Fruit fly (Drosophila melanogaster): ENCODE data around the gene NO66.

NO66 gene

DNA sequence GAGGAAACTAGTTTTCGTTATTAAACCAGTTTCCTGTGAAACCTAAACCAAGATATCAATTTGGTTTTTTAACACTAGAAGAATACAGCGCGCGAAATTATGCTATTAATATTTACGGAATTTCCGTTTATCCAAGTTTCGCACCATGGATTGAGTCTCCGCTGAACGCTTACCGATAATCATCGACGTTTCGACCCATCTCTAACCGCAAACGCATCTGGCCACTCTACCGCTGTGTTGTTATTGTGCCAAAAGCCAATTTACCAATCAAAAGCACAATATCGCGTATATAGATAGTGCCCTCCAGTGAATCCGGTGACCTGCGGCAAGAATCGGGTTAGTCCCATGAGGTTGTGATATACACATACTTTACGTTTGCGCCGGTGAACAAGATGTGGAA lies 47.0 kb downstream of the NO66 start, which contains the start of gene CG3626 (continued):
- TF ChIP-seq tup (GFP tag; optimal IDR thresholded peaks at IDR 0.05) (no peak), CG4730 (GFP tag; IDR thresholded peaks at IDR 0.05) (no peak), CG7556 (GFP tag; optimal IDR thresholded peaks at IDR 0.05) (no peak), dan (GFP tag; IDR thresholded peaks at IDR 0.05) (no peak), grau (tag; optimal IDR thresholded peaks at IDR 0.05) (no peak), Dad (GFP tag; optimal IDR thresholded peaks at IDR 0.05) (peak; percentile 12), CG8359 (GFP tag; optimal IDR thresholded peaks at IDR 0.05; ENCODE audit: borderline replicate concordance) (no peak), vfl (GFP tag; optimal IDR thresholded peaks at IDR 0.05) (no peak), CG2202 (tag; optimal IDR thresholded peaks at IDR 0.05) (no peak), CG18764 (GFP tag; optimal IDR thresholded peaks at IDR 0.05) (no peak), CG4328 (GFP tag; optimal IDR thresholded peaks at IDR 0.05) (no peak), CG13123 (GFP tag; optimal IDR thresholded peaks at IDR 0.05) (no peak), run (tag; optimal IDR thresholded peaks at IDR 0.05) (no peak), slp2 (GFP tag; optimal IDR thresholded peaks at IDR 0.05) (no peak), h (optimal IDR thresholded peaks at IDR 0.05) (no peak), Mes4 (GFP tag; optimal IDR thresholded peaks at IDR 0.05) (no peak), CG4424 (GFP tag; optimal IDR thresholded peaks at IDR 0.05) (no peak), az2 (GFP tag; optimal IDR thresholded peaks at IDR 0.05) (no peak), ATbp (GFP tag; optimal IDR thresholded peaks at IDR 0.05) (no peak), Oaz (GFP tag; IDR thresholded peaks at IDR 0.05) (no peak), CG10274 (GFP tag; optimal IDR thresholded peaks at IDR 0.05) (no peak), BtbVII (GFP tag; optimal IDR thresholded peaks at IDR 0.05) (no peak), Nf-YB (GFP tag; optimal IDR thresholded peaks at IDR 0.05) (peak; percentile 59), CG13894 (tag; optimal IDR thresholded peaks at IDR 0.05) (no peak), CG43689 (GFP tag; IDR thresholded peaks at IDR 0.05) (no peak), btn (GFP tag; optimal IDR thresholded peaks at IDR 0.05) (no peak), CG6813 (GFP tag; optimal IDR thresholded peaks at IDR 0.05) (no peak), Oli (tag; optimal IDR thresholded peaks at IDR 0.05) (no peak), Hr78 (GFP tag; optimal IDR thresholded peaks at IDR 0.05) (no peak), oc (tag; optimal IDR thresholded peaks at IDR 0.05) (no peak), mld (GFP tag; IDR thresholded peaks at IDR 0.05; ENCODE audit: partially characterized antibody) (0 out of 3 replicates have a peak, but pooled peaks have one; percentile 44), zf30C (GFP tag; optimal IDR thresholded peaks at IDR 0.05) (no peak), ara (GFP tag; IDR thresholded peaks at IDR 0.05) (no peak), Atf6 (GFP tag; IDR thresholded peaks at IDR 0.05) (no peak), CG7372 (GFP tag; IDR thresholded peaks at IDR 0.05) (no peak), HmgZ (tag; optimal IDR thresholded peaks at IDR 0.05) (peak; percentile 82), CHES-1-like (GFP tag; optimal IDR thresholded peaks at IDR 0.05) (peak; percentile 68), YL-1 (GFP tag; optimal IDR thresholded peaks at IDR 0.05) (no peak), B-H1 (GFP tag; IDR thresholded peaks at IDR 0.05) (no peak), pb (GFP tag; optimal IDR thresholded peaks at IDR 0.05) (no peak), fd102C (GFP tag; optimal IDR thresholded peaks at IDR 0.05) (no peak), CG15073 (GFP tag; optimal IDR thresholded peaks at IDR 0.05) (no peak), HLHmδ (GFP tag; optimal IDR thresholded peaks at IDR 0.05) (no peak), CG10979 (tag; optimal IDR thresholded peaks at IDR 0.05) (no peak), Elba2 (GFP tag; optimal IDR thresholded peaks at IDR 0.05) (peak; percentile 1), CG6791 (GFP tag; IDR thresholded peaks at IDR 0.05; ENCODE audit: partially characterized antibody) (peak; percentile 87), Ravus (GFP tag; IDR thresholded peaks at IDR 0.05) (no peak), CG11247 (GFP tag; IDR thresholded peaks at IDR 0.05) (no peak), CG1233 (GFP tag; optimal IDR thresholded peaks at IDR 0.05) (no peak), CG15269 (tag; optimal IDR thresholded peaks at IDR 0.05) (no peak), hbn (GFP tag; IDR thresholded peaks at IDR 0.05; ENCODE audit: partially characterized antibody) (peak; percentile 77), CG17359 (tag; optimal IDR thresholded peaks at IDR 0.05) (no peak)

Data from whole organism, embryonic.